Worm (Caenorhabditis elegans): ENCODE data around the gene E02H9.1.

The E02H9.1 gene

DNA sequence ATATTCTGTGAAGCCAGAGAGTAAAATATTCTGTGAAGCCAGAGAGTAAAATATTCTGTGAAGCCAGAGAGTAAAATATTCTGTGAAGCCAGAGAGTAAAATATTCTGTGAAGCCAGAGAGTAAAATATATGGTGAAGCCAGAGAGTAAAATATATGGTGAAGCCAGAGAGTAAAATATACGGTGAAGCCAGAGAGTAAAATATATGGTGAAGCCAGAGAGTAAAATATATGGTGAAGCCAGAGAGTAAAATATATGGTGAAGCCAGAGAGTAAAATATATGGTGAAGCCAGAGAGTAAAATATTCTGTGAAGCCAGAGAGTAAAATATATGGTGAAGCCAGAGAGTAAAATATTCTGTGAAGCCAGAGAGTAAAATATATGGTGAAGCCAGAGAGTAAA lies 32.4 kb downstream of the E02H9.1 start:
- TF ChIP-seq egrh-3 (GFP tag; IDR thresholded peaks at IDR 0.05) (peak; percentile 99), Y53F4B.3 (GFP tag; IDR thresholded peaks at IDR 0.05) (peak; percentile 85; the same call in 1 of the 2 replicates)

DNA sequence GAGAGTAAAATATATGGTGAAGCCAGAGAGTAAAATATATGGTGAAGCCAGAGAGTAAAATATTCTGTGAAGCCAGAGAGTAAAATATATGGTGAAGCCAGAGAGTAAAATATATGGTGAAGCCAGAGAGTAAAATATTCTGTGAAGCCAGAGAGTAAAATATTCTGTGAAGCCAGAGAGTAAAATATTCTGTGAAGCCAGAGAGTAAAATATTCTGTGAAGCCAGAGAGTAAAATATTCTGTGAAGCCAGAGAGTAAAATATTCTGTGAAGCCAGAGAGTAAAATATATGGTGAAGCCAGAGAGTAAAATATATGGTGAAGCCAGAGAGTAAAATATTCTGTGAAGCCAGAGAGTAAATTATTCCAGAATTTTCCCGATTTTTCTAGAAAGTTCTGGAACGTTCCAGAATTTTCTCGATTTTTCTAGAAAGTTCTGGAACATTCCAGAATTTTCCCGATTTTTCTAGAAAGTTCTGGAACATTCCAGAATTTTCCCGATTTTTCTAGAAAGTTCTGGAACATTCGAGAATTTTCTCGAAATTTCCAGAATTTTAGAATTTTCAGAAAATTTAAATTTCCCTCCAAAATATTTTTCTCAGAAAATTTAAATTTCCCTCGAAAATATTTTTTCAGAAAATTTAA lies 33.2 kb downstream of the E02H9.1 start:
- TF ChIP-seq hsf-1 (GFP tag; IDR thresholded peaks at IDR 0.05) (peak; percentile 99), ceh-40 (GFP tag; IDR thresholded peaks at IDR 0.05) (0 out of 2 replicates have a peak, but pooled peaks have one; percentile 48), ekl-4 (GFP tag; IDR thresholded peaks at IDR 0.05) (peak; percentile 75), attf-6 (GFP tag; IDR thresholded peaks at IDR 0.05) (peak; percentile 74), ztf-25 (GFP tag; IDR thresholded peaks at IDR 0.05) (0 out of 2 replicates have a peak, but pooled peaks have one; percentile 4), madf-6 (GFP tag; IDR thresholded peaks at IDR 0.05) (peak; percentile 35; the same call in 1 of the 2 replicates), madf-3 (GFP tag; IDR thresholded peaks at IDR 0.05) (0 out of 2 replicates have a peak, but pooled peaks have one; percentile 67), pbrm-1 (GFP tag; IDR thresholded peaks at IDR 0.05) (0 out of 2 replicates have a peak, but pooled peaks have one; percentile 42), D2030.7 (GFP tag; IDR thresholded peaks at IDR 0.05) (peak; percentile 48), ceh-100 (GFP tag; IDR thresholded peaks at IDR 0.05) (0 out of 2 replicates have a peak, but pooled peaks have one; percentile 39), egl-18 (GFP tag; IDR thresholded peaks at IDR 0.05) (peak; percentile 24; the same call in 1 of the 2 replicates), Y53F4B.3 (GFP tag; IDR thresholded peaks at IDR 0.05) (peak; percentile 41; the same call in 1 of the 2 replicates), egrh-3 (GFP tag; IDR thresholded peaks at IDR 0.05) (peak; percentile 95), aptf-3 (GFP tag; IDR thresholded peaks at IDR 0.05) (0 out of 2 replicates have a peak, but pooled peaks have one; percentile 4)

DNA sequence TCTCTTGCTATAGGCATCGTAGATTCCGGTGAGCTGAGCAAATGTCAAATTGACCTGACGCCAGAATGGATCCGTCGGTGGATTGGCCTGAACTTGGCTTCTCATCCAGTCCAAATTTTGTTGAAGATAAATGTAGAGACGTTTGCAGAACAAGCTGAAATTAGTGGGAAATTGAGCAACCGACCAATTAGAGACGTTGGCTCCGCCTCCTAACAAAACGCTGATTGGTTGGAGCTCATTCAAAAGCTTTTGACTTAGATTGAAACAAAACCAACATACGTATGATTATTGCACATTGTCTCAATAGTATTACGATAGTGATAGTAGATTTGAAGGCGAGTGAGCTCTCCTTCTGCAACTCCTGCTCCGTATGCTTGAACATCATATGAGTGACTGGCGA lies 38.2 kb downstream of the E02H9.1 start:
- peak; percentile 71 for TF ChIP-seq nfyb-1 (GFP tag; IDR thresholded peaks at IDR 0.05)
- TF ChIP-seq zim-3 (tag; optimal IDR thresholded peaks at IDR 0.05) = no peak
- no peak for TF ChIP-seq ceh-58 (GFP tag; IDR thresholded peaks at IDR 0.05)
- no peak for TF ChIP-seq sea-2 (GFP tag; IDR thresholded peaks at IDR 0.05)
- TF ChIP-seq Y53F4B.3 (GFP tag; IDR thresholded peaks at IDR 0.05) = no peak
- TF ChIP-seq attf-5 (GFP tag; optimal IDR thresholded peaks at IDR 0.05) = no peak
- no peak for TF ChIP-seq F49E8.2 (tag; optimal IDR thresholded peaks at IDR 0.05; ENCODE audit: insufficient read depth)
- TF ChIP-seq aptf-2 (GFP tag; conservative IDR thresholded peaks at IDR 0.05) = no peak
- 0 out of 2 replicates have a peak, but pooled peaks have one; percentile 39 for TF ChIP-seq F37B4.10 (GFP tag; IDR thresholded peaks at IDR 0.05)

DNA sequence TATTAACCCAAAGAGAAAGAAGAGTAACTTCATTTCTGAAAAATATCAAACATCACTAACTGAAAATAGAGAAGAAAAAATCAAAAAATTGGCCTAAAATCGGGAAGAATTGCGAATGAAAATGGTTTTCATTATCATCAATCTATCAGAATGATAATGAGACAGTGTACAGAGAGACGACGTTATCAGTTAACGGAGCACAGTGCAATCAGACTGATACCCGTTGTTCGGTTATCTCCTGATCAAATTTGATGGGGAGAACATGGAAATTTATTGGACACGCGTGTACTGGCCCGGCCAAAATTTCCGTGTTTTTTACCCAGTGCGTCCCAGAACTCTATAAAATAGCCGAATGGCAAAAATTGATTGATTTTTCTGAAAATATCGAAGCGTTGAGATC lies 39.7 kb downstream of the E02H9.1 start, which contains the start of gene Y54F10AM.8:
Gene Y54F10AM.8 (minus strand): TSS at position 35 of the 400 bp plus-strand sequence.
- no peak for TF ChIP-seq aptf-2 (GFP tag; conservative IDR thresholded peaks at IDR 0.05)
- TF ChIP-seq ztf-3 (GFP tag; optimal IDR thresholded peaks at IDR 0.05) = no peak
- peak; percentile 22 for TF ChIP-seq ets-4 (GFP tag; optimal IDR thresholded peaks at IDR 0.05)
- TF ChIP-seq nhr-80 (tag; optimal IDR thresholded peaks at IDR 0.05) = peak; percentile 95
- TF ChIP-seq ztf-25 (GFP tag; IDR thresholded peaks at IDR 0.05) = no peak
- TF ChIP-seq Y95B8A.8 (GFP tag; IDR thresholded peaks at IDR 0.05) = no peak
- no peak for TF ChIP-seq snpc-4 (GFP tag; optimal IDR thresholded peaks at IDR 0.05)
- peak in 1 of 4 experiments; percentile 45 for TF ChIP-seq snpc-4 (tag; optimal IDR thresholded peaks at IDR 0.05)
- TF ChIP-seq egl-18 (GFP tag; IDR thresholded peaks at IDR 0.05) = no peak

DNA sequence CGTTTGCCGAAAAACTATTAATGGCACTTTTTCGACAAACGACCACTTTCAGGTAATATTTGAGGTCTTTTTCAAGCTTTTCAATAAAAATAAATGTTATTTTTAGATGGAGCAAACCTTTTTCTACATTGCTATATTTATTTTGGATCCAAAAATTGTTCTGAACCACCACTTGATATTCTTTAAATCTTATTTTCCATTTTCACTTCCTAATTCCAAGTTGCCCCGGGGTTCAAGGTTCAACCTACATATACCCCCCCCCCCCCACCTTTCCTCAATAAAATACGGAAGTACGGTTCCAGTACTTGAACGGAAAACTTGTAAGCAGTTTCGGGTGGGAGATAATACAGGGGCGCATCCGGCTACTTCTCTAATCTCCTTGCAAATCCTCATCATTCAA lies 40.2 kb downstream of the E02H9.1 start, which contains the start of gene Y54F10AM.6:
Gene Y54F10AM.6 (plus strand): TSS at position 301 of the 400 bp plus-strand sequence.
- TF ChIP-seq hmg-20 (GFP tag; IDR thresholded peaks at IDR 0.05) (no peak), athp-1 (tag; optimal IDR thresholded peaks at IDR 0.05) (no peak), C06A6.2 (GFP tag; conservative IDR thresholded peaks at IDR 0.05) (no peak), attf-5 (GFP tag; optimal IDR thresholded peaks at IDR 0.05) (no peak), ZK185.1 (tag; optimal IDR thresholded peaks at IDR 0.05; ENCODE audit: poor library complexity, severe bottlenecking) (no peak), dpl-1 (GFP tag; optimal IDR thresholded peaks at IDR 0.05) (no peak), ceh-40 (GFP tag; IDR thresholded peaks at IDR 0.05) (no peak), him-1 (tag; optimal IDR thresholded peaks at IDR 0.05) (no peak), T26A5.8 (tag; optimal IDR thresholded peaks at IDR 0.05) (no peak), rcor-1 (GFP tag; IDR thresholded peaks at IDR 0.05) (no peak), mxl-1 (tag; optimal IDR thresholded peaks at IDR 0.05) (no peak), die-1 (tag; optimal IDR thresholded peaks at IDR 0.05) (no peak), ztf-26 (tag; optimal IDR thresholded peaks at IDR 0.05) (no peak), Y95B8A.8 (GFP tag; IDR thresholded peaks at IDR 0.05) (no peak), K11D2.4 (GFP tag; IDR thresholded peaks at IDR 0.05) (no peak), cebp-1 (GFP tag; IDR thresholded peaks at IDR 0.05) (no peak), cebp-1 (tag; optimal IDR thresholded peaks at IDR 0.05) (no peak)

All from whole organism, young adult.